Worm (Caenorhabditis elegans) whole organism, L1 larva: Measurements from ENCODE around the gene F32H5.3.

Experiments used
- C04F5.9 ChIP-seq: sonication (generic microtip); optimal IDR thresholded peaks from 2 replicates; lab custom pipeline; 2016; ENCODE audit warnings: missing genetic modification characterization, missing compliant biosample characterization
- C34B4.2 ChIP-seq: sonication (generic microtip); optimal IDR thresholded peaks from 2 replicates; lab custom pipeline; 2017; ENCODE audit warnings: mild to moderate bottlenecking, missing genetic modification characterization, missing compliant biosample characterization
- Y116A8C.19 ChIP-seq: sonication (generic microtip); optimal IDR thresholded peaks from 2 replicates; lab custom pipeline; 2016; ENCODE audit warnings: missing compliant biosample characterization, missing genetic modification characterization, borderline replicate concordance
- alr-1 ChIP-seq: fragments of 200-800 bp; sonication (Bioruptor generic); optimal IDR thresholded peaks from 2 replicates; lab custom pipeline; 2018; ENCODE audit warnings: borderline replicate concordance, mild to moderate bottlenecking, missing genetic modification characterization, missing compliant biosample characterization
- aly-2 ChIP-seq: fragments of 150-350 bp; optimal IDR thresholded peaks from 2 replicates; lab custom pipeline; 2014; ENCODE audit warnings: missing biosample characterization, missing genetic modification characterization
- blmp-1 ChIP-seq: fragments of 150-350 bp; optimal IDR thresholded peaks from 2 replicates; lab custom pipeline; 2014; ENCODE audit warnings: missing biosample characterization, missing genetic modification characterization
- ceh-88 ChIP-seq: fragments of 200-800 bp; sonication (Bioruptor generic); IDR thresholded peaks from 2 replicates; pipeline ENCODE4 v1.3.6; 2022; ENCODE audit warnings: missing genetic modification characterization, missing compliant biosample characterization
- dpl-1 ChIP-seq, 3 experiments: fragments of 150-350 bp in 2 of 3; sonication (generic microtip) in 1 of 3; optimal IDR thresholded peaks; 2 replicates each; lab custom pipeline; 2014 to 2017; ENCODE audit warnings: missing biosample characterization in 3 of 3, missing genetic modification characterization in 3 of 3, missing genetic modification reagents in 3 of 3
- dsc-1 ChIP-seq: sonication (generic microtip); optimal IDR thresholded peaks from 2 replicates; lab custom pipeline; 2016; ENCODE audit warnings: mild to moderate bottlenecking, missing genetic modification characterization, missing compliant biosample characterization
- efl-1 ChIP-seq, 4 experiments: fragments of 150-350 bp; optimal IDR thresholded peaks in 3 of 4; peaks in 1 of 4; 1 replicate in 1 of 4; 2 replicates in 3 of 4; lab custom pipeline; 2014; ENCODE audit warnings: missing biosample characterization in 2 of 4, missing genetic modification characterization in 2 of 4, missing genetic modification reagents in 2 of 4
- elt-2 ChIP-seq: sonication (generic microtip); optimal IDR thresholded peaks from 2 replicates; lab custom pipeline; 2016; ENCODE audit warnings: missing genetic modification characterization, mild to moderate bottlenecking, inconsistent platforms, missing compliant biosample characterization, missing genetic modification reagents
- fkh-8 ChIP-seq: sonication (generic microtip); optimal IDR thresholded peaks from 2 replicates; lab custom pipeline; 2016; ENCODE audit warnings: mild to moderate bottlenecking, missing genetic modification characterization, missing compliant biosample characterization
- hlh-4 ChIP-seq: sonication (generic microtip); optimal IDR thresholded peaks from 2 replicates; lab custom pipeline; 2016; ENCODE audit warnings: mild to moderate bottlenecking, missing genetic modification characterization, missing compliant biosample characterization
- isw-1 ChIP-seq: fragments of 200-800 bp; sonication (Bioruptor generic); IDR thresholded peaks from 2 replicates; pipeline ENCODE4 v1.3.6; 2022; ENCODE audit warnings: missing genetic modification characterization, missing compliant biosample characterization
- lin-14 ChIP-seq: fragments of 200-800 bp; sonication (Bioruptor generic); optimal IDR thresholded peaks from 2 replicates; lab custom pipeline; 2018; ENCODE audit warnings: mild to moderate bottlenecking, missing genetic modification characterization, moderate library complexity, missing compliant biosample characterization
- lin-15B ChIP-seq: fragments of 150-350 bp; sonication (generic microtip); optimal IDR thresholded peaks from 3 replicates; lab custom pipeline; 2014; ENCODE audit warnings: missing biosample characterization, missing genetic modification characterization
- lin-35 ChIP-seq, 2 experiments: fragments of 150-350 bp; optimal IDR thresholded peaks; 2 replicates each; lab custom pipeline; 2014; ENCODE audit warnings: missing biosample characterization in 2 of 2, missing genetic modification characterization in 2 of 2, missing genetic modification reagents in 2 of 2
- lin-39 ChIP-seq: fragments of 150-350 bp; optimal IDR thresholded peaks from 2 replicates; lab custom pipeline; 2014; ENCODE audit warnings: missing biosample characterization, missing genetic modification reagents, missing genetic modification characterization
- lir-3 ChIP-seq: sonication (generic microtip); optimal IDR thresholded peaks from 2 replicates; lab custom pipeline; 2016; ENCODE audit warnings: mild to moderate bottlenecking, missing genetic modification characterization, moderate library complexity, missing compliant biosample characterization; ENCODE audit not compliant: poor library complexity
- mab-9 ChIP-seq: fragments of 200-800 bp; sonication (Bioruptor generic); IDR thresholded peaks from 2 replicates; pipeline ENCODE4 v1.3.6; 2022; ENCODE audit warnings: missing genetic modification reagents, missing genetic modification characterization, missing compliant biosample characterization
- mep-1 ChIP-seq: fragments of 150-350 bp; optimal IDR thresholded peaks from 2 replicates; lab custom pipeline; 2014; ENCODE audit warnings: missing biosample characterization, missing genetic modification characterization
- nhr-20 ChIP-seq: sonication (generic microtip); optimal IDR thresholded peaks from 2 replicates; lab custom pipeline; 2016; ENCODE audit warnings: mild to moderate bottlenecking, missing genetic modification characterization, missing compliant biosample characterization
- nhr-28 ChIP-seq: fragments of 150-350 bp; optimal IDR thresholded peaks from 2 replicates; lab custom pipeline; 2014; ENCODE audit warnings: missing biosample characterization, missing genetic modification characterization
- nhr-71 ChIP-seq: sonication (generic microtip); optimal IDR thresholded peaks from 2 replicates; lab custom pipeline; 2016; ENCODE audit warnings: mild to moderate bottlenecking, missing genetic modification characterization, moderate library complexity, missing compliant biosample characterization
- nhr-76 ChIP-seq: sonication (generic microtip); optimal IDR thresholded peaks from 2 replicates; lab custom pipeline; 2017; ENCODE audit warnings: missing biosample characterization, missing genetic modification characterization
- nhr-84 ChIP-seq: sonication (generic microtip); optimal IDR thresholded peaks from 2 replicates; lab custom pipeline; 2017; ENCODE audit warnings: missing biosample characterization, missing genetic modification characterization
- nhr-85 ChIP-seq: sonication (generic microtip); peaks from one replicate; lab custom pipeline; 2016; ENCODE audit warnings: missing genetic modification characterization, inconsistent platforms, missing compliant biosample characterization
- nhr-90 ChIP-seq: sonication (generic microtip); optimal IDR thresholded peaks from 2 replicates; lab custom pipeline; 2016; ENCODE audit warnings: mild to moderate bottlenecking, missing genetic modification characterization, missing compliant biosample characterization; ENCODE audit not compliant: poor library complexity
- rnt-1 ChIP-seq: sonication (generic microtip); optimal IDR thresholded peaks from 2 replicates; lab custom pipeline; 2016; ENCODE audit warnings: mild to moderate bottlenecking, missing genetic modification characterization, moderate library complexity, missing compliant biosample characterization
- snpc-4 ChIP-seq: fragments of 150-350 bp; optimal IDR thresholded peaks from 2 replicates; lab custom pipeline; 2014; ENCODE audit warnings: missing biosample characterization, missing genetic modification characterization
- snu-23 ChIP-seq: sonication (generic microtip); optimal IDR thresholded peaks from 2 replicates; lab custom pipeline; 2016; ENCODE audit warnings: missing genetic modification characterization, missing compliant biosample characterization
- sox-4 ChIP-seq: sonication (generic microtip); optimal IDR thresholded peaks from 2 replicates; lab custom pipeline; 2016; ENCODE audit warnings: missing genetic modification characterization, missing compliant biosample characterization
- tlp-1 ChIP-seq: fragments of 150-350 bp; optimal IDR thresholded peaks from 2 replicates; lab custom pipeline; 2014; ENCODE audit warnings: missing biosample characterization, missing genetic modification characterization
- unc-86 ChIP-seq: sonication (generic microtip); optimal IDR thresholded peaks from 2 replicates; lab custom pipeline; 2016; ENCODE audit warnings: missing genetic modification characterization, missing compliant biosample characterization
- unc-98 ChIP-seq: fragments of 200-800 bp; sonication (Bioruptor generic); IDR thresholded peaks from 2 replicates; pipeline ENCODE4 v1.3.6; 2022; ENCODE audit warnings: missing genetic modification characterization, missing compliant biosample characterization
- vab-15 ChIP-seq: sonication (generic microtip); optimal IDR thresholded peaks from 2 replicates; lab custom pipeline; 2017; ENCODE audit warnings: missing genotype, mild to moderate bottlenecking, missing genetic modification characterization, missing compliant biosample characterization
- zip-4 ChIP-seq: fragments of 200-800 bp; sonication (Bioruptor generic); optimal IDR thresholded peaks from 2 replicates; lab custom pipeline; 2018; ENCODE audit warnings: mild to moderate bottlenecking, missing genetic modification characterization, moderate library complexity, missing compliant biosample characterization

The F32H5.3 gene

DNA sequence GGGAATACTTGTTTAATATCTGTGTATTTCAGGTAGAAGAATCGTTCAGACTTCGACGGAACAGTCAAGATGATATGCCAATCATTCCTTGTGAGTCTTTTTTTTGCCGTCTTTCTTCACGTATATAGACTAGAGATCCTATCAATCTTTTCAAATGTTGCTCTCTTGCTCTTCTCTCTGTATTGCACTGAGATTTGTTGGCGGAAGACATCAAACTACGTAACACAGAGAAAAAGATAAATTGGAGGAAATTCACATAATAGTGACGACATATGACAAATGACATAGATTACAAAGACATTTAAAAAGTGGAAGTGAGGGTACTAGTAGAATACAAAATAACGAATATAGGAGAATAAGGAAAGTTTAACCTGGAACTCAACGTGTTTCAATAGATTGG lies 7.4 kb upstream of the F32H5.3 start:
- no peak for TF ChIP-seq dpl-1 (GFP tag; optimal IDR thresholded peaks at IDR 0.05; lab: Kevin White, UChicago)
- no peak for TF ChIP-seq nhr-90
- TF ChIP-seq nhr-76: no peak
- no peak for TF ChIP-seq unc-86 (tag; lab: Kevin White, UChicago)
- TF ChIP-seq C04F5.9 (tag; lab: Kevin White, UChicago): no peak
- no peak for TF ChIP-seq unc-98 (GFP tag; lab: Robert Waterston, UW)
- TF ChIP-seq hlh-4 (tag; lab: Kevin White, UChicago): no peak
- peak; percentile 68 for TF ChIP-seq mab-9 (GFP tag; lab: Robert Waterston, UW)
- TF ChIP-seq zip-4 (GFP tag; lab: Kevin White, UChicago): no peak
- TF ChIP-seq mep-1: no peak
- peak; percentile 63 for TF ChIP-seq lin-14 (GFP tag; lab: Kevin White, UChicago)
- TF ChIP-seq lir-3 (tag; lab: Kevin White, UChicago): no peak
- TF ChIP-seq aly-2 (tag; lab: Kevin White, UChicago): no peak
- no peak for TF ChIP-seq C34B4.2
- TF ChIP-seq nhr-28 (tag; lab: Kevin White, UChicago): no peak
- TF ChIP-seq fkh-8: no peak
- no peak for TF ChIP-seq alr-1
- no peak for TF ChIP-seq sox-4 (tag; lab: Kevin White, UChicago)
- TF ChIP-seq lin-15B (tag; lab: Kevin White, UChicago): no peak
- TF ChIP-seq Y116A8C.19: no peak
- no peak for TF ChIP-seq ceh-88 (GFP tag; lab: Robert Waterston, UW)
- TF ChIP-seq nhr-71 (tag; lab: Kevin White, UChicago): peak; percentile 57
- TF ChIP-seq vab-15 (tag; lab: Kevin White, UChicago): no peak
- TF ChIP-seq lin-39 (tag; lab: Kevin White, UChicago): peak; percentile 27

DNA sequence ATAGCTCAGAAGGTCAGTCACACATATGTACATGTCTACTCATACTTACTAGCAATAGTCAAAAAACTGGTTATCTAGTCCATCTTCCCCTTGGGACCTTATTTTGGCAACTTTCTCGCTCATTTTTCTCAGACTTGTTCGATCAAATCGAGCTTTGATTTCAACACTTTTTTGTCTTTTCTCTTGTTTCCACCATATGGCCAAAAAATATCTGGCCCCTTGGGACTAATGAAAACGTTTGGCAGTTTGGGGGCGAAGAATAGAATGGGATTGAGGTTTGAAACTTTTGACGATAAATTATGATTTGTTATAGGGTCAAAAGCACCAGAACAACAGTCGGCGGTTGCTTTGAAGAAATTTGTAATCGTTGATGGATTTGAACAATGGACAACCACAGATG lies 6.7 kb upstream of the F32H5.3 start:
- peak; percentile 61 for TF ChIP-seq lin-14 (GFP tag; lab: Kevin White, UChicago)
- no peak for TF ChIP-seq rnt-1 (tag; lab: Kevin White, UChicago)
- no peak for TF ChIP-seq snpc-4 (tag; lab: Kevin White, UChicago)
- peak; percentile 78 for TF ChIP-seq mab-9 (GFP tag; lab: Robert Waterston, UW)

DNA sequence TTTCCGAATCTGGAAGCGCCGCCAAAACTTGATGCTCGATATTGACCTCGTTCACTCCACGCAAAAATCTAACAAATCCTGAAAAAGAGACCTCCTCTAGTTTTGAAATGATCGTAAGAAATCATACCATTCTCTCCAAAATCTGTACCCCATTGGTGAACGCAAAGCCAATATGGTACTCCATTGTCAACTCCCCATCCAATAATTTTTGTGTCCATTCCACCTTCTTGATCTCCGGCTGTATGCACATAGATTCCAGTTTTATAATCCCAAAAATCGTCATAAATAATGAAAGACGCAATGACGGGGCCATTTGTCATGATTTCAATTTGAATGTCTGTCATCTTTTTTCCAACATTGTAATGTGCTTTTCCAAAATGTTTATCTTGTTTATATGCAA lies 2.9 kb upstream of the F32H5.3 start:
- TF ChIP-seq tlp-1 (tag; lab: Kevin White, UChicago): no peak
- no peak for TF ChIP-seq efl-1 (optimal IDR thresholded peaks at IDR 0.05; lab: Kevin White, UChicago)
- TF ChIP-seq efl-1 (GFP tag; optimal IDR thresholded peaks at IDR 0.05 in 1 of 2; lab: Kevin White, UChicago): peak in 1 of 2 experiments; percentile 81
- no peak for TF ChIP-seq isw-1
- TF ChIP-seq nhr-84: no peak

DNA sequence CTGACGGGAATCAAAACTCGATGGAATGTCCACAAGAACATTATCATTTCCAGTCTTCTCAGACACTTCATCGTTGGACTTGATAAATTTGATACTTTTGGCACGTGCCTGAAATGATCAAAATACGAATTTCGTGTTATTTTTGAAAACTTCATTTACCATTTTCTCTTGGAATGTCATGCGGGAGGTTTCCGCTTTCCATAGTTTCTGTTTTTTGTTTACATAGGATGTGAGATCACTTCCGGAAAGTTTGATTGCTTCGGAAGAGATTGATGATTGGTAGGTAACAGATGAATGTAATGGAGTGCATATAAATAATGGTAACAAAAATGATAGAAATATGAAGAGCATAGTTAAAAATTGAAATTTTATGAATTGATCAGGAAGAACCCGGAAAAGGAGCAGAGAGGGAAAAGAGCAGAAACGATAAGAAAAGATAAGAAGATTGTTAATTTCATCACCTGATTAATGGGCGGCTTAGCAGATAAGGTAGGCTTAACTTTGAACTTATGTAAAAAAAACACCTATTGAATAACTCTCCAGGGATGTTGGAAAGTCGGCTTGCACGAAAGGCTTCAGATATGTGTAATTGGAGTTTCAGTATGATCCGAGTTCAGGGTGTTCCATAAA lies 1.4 kb upstream of the F32H5.3 start, which contains the start of gene F32H5.1:
Gene F32H5.1 (minus strand): TSS at position 386 of the 630 bp plus-strand sequence.
- peak in 1 of 2 experiments; percentile 30 for TF ChIP-seq lin-35 (GFP tag; optimal IDR thresholded peaks at IDR 0.05; lab: Kevin White, UChicago)
- no peak for TF ChIP-seq efl-1 (optimal IDR thresholded peaks at IDR 0.05; lab: Kevin White, UChicago)
- no peak for TF ChIP-seq efl-1 (GFP tag; optimal IDR thresholded peaks at IDR 0.05 in 1 of 2; lab: Kevin White, UChicago)
- TF ChIP-seq lin-14 (GFP tag; lab: Kevin White, UChicago): peak; percentile 15
- TF ChIP-seq aly-2 (tag; lab: Kevin White, UChicago): no peak
- peak; percentile 64 for TF ChIP-seq nhr-71 (tag; lab: Kevin White, UChicago)
- peak; percentile 91 for TF ChIP-seq elt-2 (tag; lab: Kevin White, UChicago)
- peak; percentile 6 for TF ChIP-seq dsc-1 (tag; lab: Kevin White, UChicago)
- TF ChIP-seq unc-98 (GFP tag; lab: Robert Waterston, UW): no peak
- TF ChIP-seq snu-23 (GFP tag; lab: Kevin White, UChicago): peak; percentile 15
- TF ChIP-seq nhr-85 (tag; lab: Kevin White, UChicago): peak; percentile 65
- TF ChIP-seq blmp-1 (tag; lab: Kevin White, UChicago): peak; percentile 26
- peak; percentile 35 for TF ChIP-seq nhr-20 (tag; lab: Kevin White, UChicago)
- TF ChIP-seq, all 84 proteins: peak for 9
